Worm (Caenorhabditis elegans) whole organism, L1 larva: ENCODE data around the gene sgcb-1.

Experiments
- lin-13 ChIP-seq: fragments of 150-350 bp; optimal IDR thresholded peaks from 2 replicates; lab custom pipeline; 2014; ENCODE audit warnings: missing biosample characterization, missing genetic modification reagents, missing genetic modification characterization
- pag-3 ChIP-seq: sonication (generic microtip); optimal IDR thresholded peaks from 2 replicates; lab custom pipeline; 2017; ENCODE audit warnings: missing genetic modification characterization, mild to moderate bottlenecking, missing compliant biosample characterization, antibody characterized with exemption, borderline replicate concordance; ENCODE audit not compliant: insufficient read depth

ce11 chrII:319459-319858 lies 6.6 kb upstream of the sgcb-1 start, which contains the start of gene far-7:
- no peak for TF ChIP-seq lin-13
- no peak for TF ChIP-seq pag-3 (tag; lab: Kevin White, UChicago)
